Fruit fly (Drosophila melanogaster) whole organism, embryonic: ENCODE results near the gene CG33947.
A peak's percentile ranks its signal among the peaks of the same experiment; 100 is the strongest.

Experiments used
- CG10654 ChIP-seq: fragments of 200-800 bp; sonication (Bioruptor generic); optimal IDR thresholded peaks from 2 replicates; lab custom pipeline; 2016; ENCODE audit warnings: missing biosample characterization, missing genetic modification characterization
- CG12104 ChIP-seq: fragments of 200-800 bp; sonication (Bioruptor generic); optimal IDR thresholded peaks from 3 replicates; lab custom pipeline; 2016; ENCODE audit warnings: missing biosample characterization, missing genetic modification characterization
- CG14965 ChIP-seq: fragments of 200-800 bp; sonication (Bioruptor generic); optimal IDR thresholded peaks from 2 replicates; lab custom pipeline; 2016; ENCODE audit warnings: missing biosample characterization, missing genetic modification characterization, borderline replicate concordance
- CG16813 ChIP-seq: fragments of 200-800 bp; sonication (Bioruptor generic); IDR thresholded peaks from 3 replicates; pipeline ENCODE4 v1.3.6; 2022; ENCODE audit warnings: missing biosample characterization, missing genetic modification characterization; ENCODE audit not compliant: partially characterized antibody
- CG16863 ChIP-seq: fragments of 200-800 bp; sonication (Bioruptor generic); optimal IDR thresholded peaks from 3 replicates; lab custom pipeline; 2016; ENCODE audit warnings: missing biosample characterization, missing genetic modification characterization
- CG17568 ChIP-seq: fragments of 200-800 bp; sonication (Bioruptor generic); optimal IDR thresholded peaks from 2 replicates; lab custom pipeline; 2018; ENCODE audit warnings: missing biosample characterization, mild to moderate bottlenecking, missing genetic modification characterization, moderate library complexity
- CG2120 ChIP-seq: fragments of 200-800 bp; sonication (Bioruptor generic); optimal IDR thresholded peaks from 3 replicates; lab custom pipeline; 2016; ENCODE audit warnings: missing biosample characterization, missing genetic modification characterization
- CG3065 ChIP-seq: fragments of 200-800 bp; sonication (Bioruptor generic); optimal IDR thresholded peaks from 2 replicates; lab custom pipeline; 2016; ENCODE audit warnings: missing biosample characterization, missing genetic modification characterization
- CG31441 ChIP-seq: fragments of 200-800 bp; sonication (Bioruptor generic); IDR thresholded peaks from 2 replicates; pipeline ENCODE4 v1.3.6; 2022; ENCODE audit warnings: missing biosample characterization, missing genetic modification characterization
- CG32772 ChIP-seq: fragments of 200-800 bp; sonication (Bioruptor generic); IDR thresholded peaks from 2 replicates; pipeline ENCODE4 v1.3.6; 2022; ENCODE audit warnings: missing biosample characterization, missing genetic modification characterization
- CG3407 ChIP-seq: fragments of 200-800 bp; sonication (Bioruptor generic); optimal IDR thresholded peaks from 2 replicates; lab custom pipeline; 2018; ENCODE audit warnings: missing biosample characterization, mild to moderate bottlenecking, missing genetic modification characterization
- CG3995 ChIP-seq: fragments of 200-800 bp; sonication (Bioruptor generic); optimal IDR thresholded peaks from 3 replicates; lab custom pipeline; 2016; ENCODE audit warnings: missing biosample characterization, missing genetic modification characterization
- CG4360 ChIP-seq: fragments of 200-800 bp; sonication (Bioruptor generic); IDR thresholded peaks from 2 replicates; pipeline ENCODE4 v1.3.6; 2022; ENCODE audit warnings: missing biosample characterization, missing genetic modification characterization
- CG5180 ChIP-seq: fragments of 200-800 bp; sonication (Bioruptor generic); optimal IDR thresholded peaks from 3 replicates; lab custom pipeline; 2017; ENCODE audit warnings: missing biosample characterization, missing genetic modification characterization, mild to moderate bottlenecking, moderate library complexity, missing genetic modification reagents
- CG7372 ChIP-seq: fragments of 200-800 bp; sonication (Bioruptor generic); IDR thresholded peaks from 2 replicates; pipeline ENCODE4 v1.3.6; 2022; ENCODE audit warnings: missing biosample characterization, missing genetic modification characterization
- CG9215 ChIP-seq: fragments of 200-800 bp; sonication (Bioruptor generic); IDR thresholded peaks from 2 replicates; pipeline ENCODE4 v1.3.6; 2022; ENCODE audit warnings: missing biosample characterization, missing genetic modification characterization
- CTCF ChIP-seq: fragments of 200-800 bp; sonication (Bioruptor generic); optimal IDR thresholded peaks from 2 replicates; lab custom pipeline; 2017; ENCODE audit warnings: missing biosample characterization, mild to moderate bottlenecking, missing genetic modification characterization, moderate library complexity
- Dad ChIP-seq: fragments of 200-800 bp; sonication (Bioruptor generic); optimal IDR thresholded peaks from 3 replicates; lab custom pipeline; 2016; ENCODE audit warnings: missing biosample characterization, missing genetic modification characterization
- GATAe ChIP-seq: fragments of 200-800 bp; sonication (Bioruptor generic); conservative IDR thresholded peaks from 2 replicates; pipeline ENCODE4 v1.3.6; 2022; ENCODE audit warnings: missing biosample characterization, missing genetic modification characterization
- Jarid2 ChIP-seq: fragments of 200-800 bp; sonication (Bioruptor generic); optimal IDR thresholded peaks from 3 replicates; lab custom pipeline; 2017; ENCODE audit warnings: mild to moderate bottlenecking, missing biosample characterization, missing genetic modification reagents, missing genetic modification characterization
- Max ChIP-seq: fragments of 200-800 bp; sonication (Bioruptor generic); optimal IDR thresholded peaks from 2 replicates; lab custom pipeline; 2016; ENCODE audit warnings: missing biosample characterization, mild to moderate bottlenecking, missing genetic modification characterization
- Med ChIP-seq: fragments of 200-800 bp; sonication (Bioruptor generic); peaks from one replicate; lab custom pipeline; 2016; ENCODE audit warnings: missing biosample characterization, missing genetic modification characterization, mild to moderate bottlenecking, inconsistent platforms, moderate library complexity
- Nf-YC ChIP-seq: fragments of 200-800 bp; optimal IDR thresholded peaks from 3 replicates; lab custom pipeline; 2019; ENCODE audit warnings: missing biosample characterization, mild to moderate bottlenecking, missing genetic modification characterization, moderate library complexity
- Xbp1 ChIP-seq: fragments of 200-800 bp; sonication (Bioruptor generic); optimal IDR thresholded peaks from 3 replicates; lab custom pipeline; 2016; ENCODE audit warnings: missing biosample characterization, mild to moderate bottlenecking, missing genetic modification characterization
- ato ChIP-seq: fragments of 200-800 bp; sonication (Bioruptor generic); IDR thresholded peaks from 2 replicates; pipeline ENCODE4 v1.3.6; 2022; ENCODE audit warnings: missing biosample characterization, missing genetic modification characterization; ENCODE audit not compliant: partially characterized antibody
- corto ChIP-seq: fragments of 200-800 bp; sonication (Bioruptor generic); optimal IDR thresholded peaks from 2 replicates; lab custom pipeline; 2016; ENCODE audit warnings: missing biosample characterization, mild to moderate bottlenecking, missing genetic modification characterization, moderate library complexity
- klu ChIP-seq: fragments of 200-800 bp; sonication (Bioruptor generic); IDR thresholded peaks from 2 replicates; pipeline ENCODE4 v1.3.6; 2022; ENCODE audit warnings: missing biosample characterization, missing genetic modification characterization
- maf-S ChIP-seq: fragments of 200-800 bp; sonication (Bioruptor generic); optimal IDR thresholded peaks from 2 replicates; lab custom pipeline; 2016; ENCODE audit warnings: missing biosample characterization, missing genetic modification characterization
- mld ChIP-seq: fragments of 200-800 bp; sonication (Bioruptor generic); IDR thresholded peaks from 3 replicates; pipeline ENCODE4 v1.3.6; 2022; ENCODE audit warnings: missing biosample characterization, missing genetic modification characterization; ENCODE audit not compliant: partially characterized antibody
- org-1 ChIP-seq: fragments of 200-800 bp; sonication (Bioruptor generic); optimal IDR thresholded peaks from 2 replicates; lab custom pipeline; 2017; ENCODE audit warnings: missing biosample characterization, missing genetic modification characterization
- pfk ChIP-seq: fragments of 200-800 bp; sonication (Bioruptor generic); optimal IDR thresholded peaks from 2 replicates; lab custom pipeline; 2018; ENCODE audit warnings: missing biosample characterization, mild to moderate bottlenecking, missing genetic modification characterization, moderate library complexity
- pros ChIP-seq: fragments of 200-800 bp; sonication (Bioruptor generic); optimal IDR thresholded peaks from 3 replicates; lab custom pipeline; 2019; ENCODE audit warnings: missing biosample characterization, mild to moderate bottlenecking, missing genetic modification characterization, moderate library complexity
- pum ChIP-seq: fragments of 200-800 bp; sonication (Bioruptor generic); optimal IDR thresholded peaks from 2 replicates; lab custom pipeline; 2016; ENCODE audit warnings: missing biosample characterization, missing genetic modification characterization
- pzg ChIP-seq: fragments of 200-800 bp; sonication (Bioruptor generic); optimal IDR thresholded peaks from 3 replicates; lab custom pipeline; 2018; ENCODE audit warnings: missing biosample characterization, mild to moderate bottlenecking, missing genetic modification characterization, moderate library complexity
- ro ChIP-seq: fragments of 200-800 bp; sonication (Bioruptor generic); IDR thresholded peaks from 2 replicates; pipeline ENCODE4 v1.3.6; 2022; ENCODE audit warnings: missing biosample characterization, missing genetic modification characterization
- scrt ChIP-seq: fragments of 200-800 bp; sonication (Bioruptor generic); optimal IDR thresholded peaks from 2 replicates; lab custom pipeline; 2018; ENCODE audit warnings: missing biosample characterization, mild to moderate bottlenecking, missing genetic modification characterization, moderate library complexity
- sna ChIP-seq: fragments of 200-800 bp; sonication (Bioruptor generic); IDR thresholded peaks from 2 replicates; pipeline ENCODE4 v1.3.6; 2022; ENCODE audit warnings: missing biosample characterization, missing genetic modification characterization; ENCODE audit not compliant: partially characterized antibody
- sqz ChIP-seq: fragments of 200-800 bp; sonication (Bioruptor generic); optimal IDR thresholded peaks from 3 replicates; lab custom pipeline; 2018; ENCODE audit warnings: missing biosample characterization, mild to moderate bottlenecking, missing genetic modification characterization
- tna ChIP-seq: fragments of 200-800 bp; sonication (Bioruptor generic); IDR thresholded peaks from 2 replicates; pipeline ENCODE4 v1.3.6; 2022; ENCODE audit warnings: missing biosample characterization, missing genetic modification characterization; ENCODE audit not compliant: partially characterized antibody
- tx ChIP-seq: fragments of 200-800 bp; sonication (Bioruptor generic); optimal IDR thresholded peaks from 2 replicates; lab custom pipeline; 2016; ENCODE audit warnings: missing biosample characterization, missing genetic modification characterization
- zfh1 ChIP-seq: fragments of 200-800 bp; sonication (Bioruptor generic); IDR thresholded peaks from 3 replicates; pipeline ENCODE4 v1.3.6; 2022; ENCODE audit warnings: missing biosample characterization, missing genetic modification characterization

The CG33947 gene

DNA sequence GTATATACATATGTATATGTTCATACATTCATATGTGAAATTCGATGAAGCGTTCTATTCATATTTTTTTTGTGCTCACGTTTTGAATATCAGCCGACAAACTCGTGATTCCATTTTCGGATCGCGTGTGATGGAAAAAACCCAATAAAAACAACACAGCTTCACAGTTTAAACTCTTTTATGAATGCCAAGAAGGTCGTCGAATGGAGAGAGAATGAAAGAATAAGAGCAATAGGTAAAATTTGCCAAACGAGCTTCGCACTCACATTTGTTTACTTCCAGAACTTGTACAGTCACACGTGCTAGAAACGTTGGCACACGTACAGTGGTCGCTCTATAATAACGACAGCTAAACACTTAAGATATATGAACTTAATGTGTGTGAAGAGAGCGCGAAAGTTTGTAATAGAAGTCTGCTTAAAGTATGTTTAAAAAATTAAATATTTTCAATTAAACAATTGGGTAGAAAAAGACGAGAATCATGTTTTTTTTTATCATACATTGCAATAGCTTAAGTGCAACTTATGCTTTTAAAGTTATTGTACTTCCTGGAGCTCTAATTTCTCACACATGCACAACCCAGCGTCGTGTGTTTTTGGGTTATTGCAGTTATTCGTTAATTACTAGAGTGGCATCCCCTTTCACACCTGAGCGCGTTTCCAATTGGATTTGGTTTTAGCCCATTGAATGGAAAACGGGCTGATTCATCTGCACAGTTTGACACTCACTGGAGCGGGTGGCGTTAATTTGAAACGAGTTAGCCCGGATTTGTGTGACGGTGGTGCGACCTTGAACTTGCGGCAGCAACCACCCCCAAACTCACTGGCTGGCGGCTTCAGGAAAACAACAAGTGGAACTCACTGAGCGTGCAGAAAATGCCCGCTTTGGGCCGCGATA is 29.6 kb downstream of the CG33947 start (continued):
- peak; percentile 58 for TF ChIP-seq CG2120 (GFP tag; lab: Kevin White, UChicago)

DNA sequence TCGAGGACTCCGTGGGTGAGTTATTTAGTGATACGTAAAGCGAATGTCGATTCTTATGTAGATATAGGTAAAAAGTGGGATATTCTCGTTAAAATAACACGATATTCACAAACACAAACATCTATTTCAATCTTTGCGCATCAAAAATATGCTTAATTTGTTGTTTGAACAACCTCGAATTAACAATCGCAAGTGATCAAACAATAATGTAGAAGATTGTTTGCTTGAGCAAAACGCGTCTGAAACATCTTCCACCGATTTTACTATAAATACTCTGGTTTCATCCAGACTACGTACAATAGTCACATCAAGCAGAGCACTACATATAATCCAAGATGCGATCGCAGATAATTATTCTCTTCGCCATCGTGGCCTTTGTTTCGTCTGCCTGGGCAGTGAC is 34.2 kb downstream of the CG33947 start, which contains the start of gene nol:
nol (plus strand) TSS at position 301 of the 400 bp plus-strand sequence.
- TF ChIP-seq klu (no peak), pzg (GFP tag; lab: Kevin White, UChicago) (no peak)

DNA sequence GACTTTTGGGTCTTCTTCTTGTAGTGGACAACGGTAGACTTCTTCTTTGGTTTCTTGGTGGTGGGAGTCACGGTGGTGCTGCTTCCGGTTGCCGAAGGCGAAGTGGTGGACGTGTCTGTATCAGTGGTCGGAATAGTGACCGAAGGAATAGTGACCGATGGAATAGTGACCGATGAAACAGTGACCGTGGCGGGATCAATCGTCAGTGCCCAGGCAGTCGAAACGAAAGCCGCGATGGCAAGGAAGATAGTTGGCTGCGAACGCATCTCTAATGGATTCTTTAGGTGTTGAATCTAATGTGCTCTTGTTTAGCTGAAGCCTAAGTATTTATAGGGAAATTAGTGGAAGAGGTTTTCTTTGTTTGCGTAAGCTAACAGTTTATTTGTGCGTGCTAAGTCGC is 35.8 kb downstream of the CG33947 start, which contains the start of gene CG32074:
CG32074 (minus strand) TSS at position 268 of the 400 bp plus-strand sequence.
- TF ChIP-seq pfk (GFP tag; lab: Kevin White, UChicago), result peak; percentile 54
- TF ChIP-seq CG31441, result 0 out of 2 replicates have a peak, but pooled peaks have one; percentile 35
- TF ChIP-seq CG3995 (GFP tag; lab: Kevin White, UChicago), result peak; percentile 80

DNA sequence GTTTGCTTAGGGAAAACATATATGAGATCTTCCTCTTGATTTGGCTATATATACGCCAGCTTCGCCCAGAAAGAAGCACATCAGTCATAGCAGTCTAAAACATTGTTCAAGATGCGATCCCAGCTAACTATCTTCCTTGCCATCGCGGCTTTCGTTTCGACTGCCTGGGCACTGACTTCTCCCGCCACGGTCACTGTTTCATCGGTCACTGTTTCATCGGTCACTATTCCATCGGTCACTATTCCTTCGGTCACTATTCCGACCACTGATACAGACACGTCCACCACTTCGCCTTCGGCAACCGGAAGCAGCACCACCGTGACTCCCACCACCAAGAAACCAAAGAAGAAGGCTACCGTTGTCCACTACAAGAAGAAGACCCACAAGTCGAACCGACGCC is 38.6 kb downstream of the CG33947 start, which contains the start of gene CG14143:
CG14143 (plus strand) TSS at position 102 of the 400 bp plus-strand sequence.
- peak; percentile 67 for TF ChIP-seq pfk (GFP tag; lab: Kevin White, UChicago)
- TF ChIP-seq zfh1, result 0 out of 3 replicates have a peak, but pooled peaks have one; percentile 44
- peak; percentile 91 for TF ChIP-seq CG3995 (GFP tag; lab: Kevin White, UChicago)
- TF ChIP-seq Med (GFP tag; lab: Kevin White, UChicago), result peak; percentile 24
- TF ChIP-seq CG16813 (GFP tag; lab: Robert Waterston, UW), result 0 out of 3 replicates have a peak, but pooled peaks have one; percentile 14
- 0 out of 2 replicates have a peak, but pooled peaks have one; percentile 18 for TF ChIP-seq ro (GFP tag; lab: Robert Waterston, UW)

DNA sequence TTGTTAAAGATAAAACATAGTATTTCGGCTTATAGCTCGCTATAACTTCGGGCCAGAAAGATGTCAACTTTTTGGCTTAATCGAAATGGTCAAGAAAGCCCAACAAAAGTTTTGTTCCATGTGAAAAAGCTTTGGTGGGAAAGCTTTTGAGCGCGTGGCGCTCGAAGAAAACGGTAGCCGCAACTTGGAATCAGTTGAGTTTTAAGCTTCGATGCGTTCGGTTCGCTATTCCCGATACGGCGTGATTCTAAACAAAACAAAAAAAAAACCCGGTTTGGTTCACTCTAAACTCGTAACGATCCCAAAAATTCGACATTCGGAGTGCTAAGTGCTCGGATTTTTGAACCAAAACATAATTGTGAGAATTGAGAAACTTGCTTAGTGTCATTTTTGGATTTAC is 39.5 kb downstream of the CG33947 start, which contains the start of gene IRSp53:
IRSp53 (plus strand) TSS at position 204 of the 400 bp plus-strand sequence.
- TF ChIP-seq CG4360 (no peak), CG3407 (no peak), Nf-YC (tag; lab: Kevin White, UChicago) (no peak), GATAe (GFP tag; lab: Robert Waterston, UW) (no peak), sqz (GFP tag; lab: Kevin White, UChicago) (peak; percentile 37), CG3065 (no peak), CG5180 (GFP tag; lab: Kevin White, UChicago) (no peak), CG32772 (GFP tag; lab: Robert Waterston, UW) (no peak), pum (no peak), Max (GFP tag; lab: Kevin White, UChicago) (no peak), CG9215 (no peak), org-1 (no peak), CG10654 (GFP tag; lab: Kevin White, UChicago) (no peak), mld (GFP tag; lab: Robert Waterston, UW) (no peak), pros (GFP tag; lab: Kevin White, UChicago) (no peak), sna (GFP tag; lab: Robert Waterston, UW) (no peak), maf-S (GFP tag; lab: Kevin White, UChicago) (no peak), tx (no peak), CG12104 (GFP tag; lab: Kevin White, UChicago) (no peak), corto (peak; percentile 0), tna (GFP tag; lab: Robert Waterston, UW) (peak; percentile 38; the same call in 1 of the 2 replicates), CG14965 (GFP tag; lab: Kevin White, UChicago) (no peak), CTCF (GFP tag; lab: Kevin White, UChicago) (peak; percentile 77), CG7372 (GFP tag; lab: Robert Waterston, UW) (no peak), scrt (GFP tag; lab: Kevin White, UChicago) (no peak), Dad (GFP tag; lab: Kevin White, UChicago) (no peak), Xbp1 (GFP tag; lab: Kevin White, UChicago) (no peak), ato (GFP tag; lab: Robert Waterston, UW) (peak; percentile 51; the same call in 1 of the 2 replicates), CG17568 (no peak), Jarid2 (GFP tag; lab: Kevin White, UChicago) (peak; percentile 79), CG16863 (GFP tag; lab: Kevin White, UChicago) (no peak)
